Worm (Caenorhabditis elegans) whole organism, early embryonic: ENCODE data around the gene srt-18.

ENCODE experiments used
- B0310.2 ChIP-seq: sonication (generic microtip); optimal IDR thresholded peaks from 2 replicates; lab custom pipeline; 2016; ENCODE audit warnings: mild to moderate bottlenecking, missing genetic modification characterization, missing compliant biosample characterization
- F13C5.2 ChIP-seq: sonication (generic microtip); optimal IDR thresholded peaks from 2 replicates; lab custom pipeline; 2017; ENCODE audit warnings: mild to moderate bottlenecking, missing genetic modification characterization, inconsistent platforms, missing compliant biosample characterization
- aly-1 ChIP-seq: sonication (generic microtip); optimal IDR thresholded peaks from 2 replicates; lab custom pipeline; 2016; ENCODE audit warnings: missing genetic modification characterization, missing compliant biosample characterization
- ama-1 ChIP-seq: fragments of 150-350 bp; optimal IDR thresholded peaks from 2 replicates; lab custom pipeline; 2014
- ets-7 ChIP-seq: sonication (generic microtip); optimal IDR thresholded peaks from 2 replicates; lab custom pipeline; 2016; ENCODE audit warnings: missing genotype, missing genetic modification characterization, missing compliant biosample characterization
- flt-1 ChIP-seq: fragments of 200-800 bp; sonication (Bioruptor generic); IDR thresholded peaks from 2 replicates; pipeline ENCODE4 v1.3.6; 2022; ENCODE audit warnings: missing genetic modification characterization, missing compliant biosample characterization
- hmbx-1 ChIP-seq: sonication (generic microtip); optimal IDR thresholded peaks from 2 replicates; lab custom pipeline; 2016; ENCODE audit warnings: mild to moderate bottlenecking, missing genetic modification characterization, missing compliant biosample characterization
- hmg-4 ChIP-seq: fragments of 200-800 bp; sonication (Bioruptor generic); optimal IDR thresholded peaks from 2 replicates; lab custom pipeline; 2018; ENCODE audit warnings: mild to moderate bottlenecking, missing genetic modification characterization, missing compliant biosample characterization
- hnd-1 ChIP-seq: sonication (generic microtip); optimal IDR thresholded peaks from 2 replicates; lab custom pipeline; 2016; ENCODE audit warnings: missing genetic modification characterization, missing compliant biosample characterization
- pes-1 ChIP-seq: fragments of 200-800 bp; sonication (Bioruptor generic); IDR thresholded peaks from 2 replicates; pipeline ENCODE4 v1.3.6; 2022; ENCODE audit warnings: missing genetic modification reagents, missing genetic modification characterization, missing compliant biosample characterization
- tbx-11 ChIP-seq: fragments of 200-800 bp; sonication (Bioruptor generic); IDR thresholded peaks from 2 replicates; pipeline ENCODE4 v1.3.6; 2022; ENCODE audit warnings: missing genetic modification characterization, missing compliant biosample characterization
- tbx-37 ChIP-seq: fragments of 200-800 bp; sonication (Bioruptor generic); conservative IDR thresholded peaks from 2 replicates; pipeline ENCODE4 v1.3.6; 2022; ENCODE audit warnings: missing genetic modification reagents, missing genetic modification characterization, missing compliant biosample characterization
- tra-4 ChIP-seq: sonication (generic microtip); optimal IDR thresholded peaks from 2 replicates; lab custom pipeline; 2017; ENCODE audit warnings: missing genetic modification characterization, missing compliant biosample characterization

DNA sequence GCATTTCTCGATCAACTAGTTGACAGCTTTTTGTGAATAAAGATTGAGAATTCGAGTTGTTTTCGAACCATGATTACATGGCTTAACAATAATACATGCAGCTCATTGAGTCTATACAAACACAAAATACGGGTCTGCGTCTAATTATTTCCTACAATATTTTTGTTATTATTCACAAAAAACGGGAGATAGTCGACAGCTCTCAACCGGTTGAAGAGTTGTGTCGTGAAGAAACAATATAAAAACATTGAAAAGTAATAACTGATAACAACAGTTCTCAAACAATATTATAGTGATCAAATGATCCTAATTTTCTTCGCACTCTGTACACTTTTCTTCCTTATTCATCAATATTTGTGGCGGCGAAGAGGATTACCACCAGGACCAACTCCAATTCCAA, 25.6 kb upstream of the srt-18 start, which contains the start of gene cyp-33B1:
- TF ChIP-seq F13C5.2 (tag; lab: Kevin White, UChicago) (no peak), pes-1 (GFP tag; lab: Robert Waterston, UW) (no peak), ama-1 (no peak), ets-7 (tag; lab: Kevin White, UChicago) (no peak), aly-1 (no peak), tra-4 (tag; lab: Kevin White, UChicago) (no peak), hmbx-1 (tag; lab: Kevin White, UChicago) (no peak), tbx-11 (no peak), hmg-4 (no peak), hnd-1 (tag; lab: Kevin White, UChicago) (no peak), flt-1 (no peak), B0310.2 (tag; lab: Kevin White, UChicago) (no peak), tbx-37 (no peak)
